Fruit fly (Drosophila melanogaster) S2 (cell line): ENCODE measurements around the gene Piezo.

ENCODE experiments used
- CG8478 ChIP-seq: fragments of >200 bp; optimal IDR thresholded peaks from 2 replicates; lab custom pipeline; 2018
- CTCF ChIP-seq, 2 experiments: fragments of >200 bp; optimal IDR thresholded peaks; 2 replicates each; lab custom pipeline; 2018

- TF ChIP-seq CTCF (optimal IDR thresholded peaks at IDR 0.05; lab: Kevin White, UChicago): no peak
- no peak for TF ChIP-seq CG8478 (lab: Kevin White, UChicago)
Observed at dm6 chr2L:8196757-8197530, 34.1 kb downstream of the Piezo start, which contains the start of the genes CG8475 and CG8460.
